Worm (Caenorhabditis elegans) whole organism, dauer: ENCODE results near the gene C36E6.8.

Experiments
- unc-62 ChIP-seq: sonication (generic microtip); optimal IDR thresholded peaks from 2 replicates; lab custom pipeline; 2017; ENCODE audit warnings: missing biosample characterization, missing genetic modification reagents, missing genetic modification characterization

C36E6.8 gene

ce11 chrX:17438386-17438785 is at the start of gene C36E6.8:
TSS of gene C36E6.8 (plus strand) at chrX:17438686.
- no peak for TF ChIP-seq unc-62

- no peak for TF ChIP-seq unc-62
These were observed 48.0 kb upstream of the C36E6.8 start for ce11 chrX:17390531-17390930.

ce11 chrX:17391515-17391914 is 47.0 kb upstream of the C36E6.8 start, which contains the start of gene F10D7.5:
TSS of gene F10D7.5 (minus strand) at chrX:17391615.
- TF ChIP-seq unc-62: no peak

- TF ChIP-seq unc-62: no peak
These were observed 46.3 kb upstream of the C36E6.8 start for ce11 chrX:17392182-17392581.

ce11 chrX:17396456-17396855 is 42.0 kb upstream of the C36E6.8 start, which contains the start of the genes vap-1 and F11C7.2:
TSS of gene vap-1 (minus strand) at chrX:17396556.
TSS of gene F11C7.2 (plus strand) at chrX:17396814.
- no peak for TF ChIP-seq unc-62

- TF ChIP-seq unc-62: no peak
These were observed 40.2 kb upstream of the C36E6.8 start, which contains the start of gene F11C7.7 for ce11 chrX:17398293-17398692. TSS of gene F11C7.7 (plus strand) at chrX:17398593.

- TF ChIP-seq unc-62: no peak
These were observed 38.1 kb upstream of the C36E6.8 start for ce11 chrX:17400425-17400824.

ce11 chrX:17401264-17401663 is 37.2 kb upstream of the C36E6.8 start, which contains the start of gene F11C7.6:
TSS of gene F11C7.6 (plus strand) at chrX:17401564.
- no peak for TF ChIP-seq unc-62

ce11 chrX:17403058-17403457 is 35.4 kb upstream of the C36E6.8 start:
- TF ChIP-seq unc-62: no peak

- no peak for TF ChIP-seq unc-62
These were observed 29.6 kb upstream of the C36E6.8 start for ce11 chrX:17408855-17409254.

- TF ChIP-seq unc-62: no peak
These were observed 25.8 kb upstream of the C36E6.8 start for ce11 chrX:17412642-17413041.

ce11 chrX:17413868-17414267 is 24.6 kb upstream of the C36E6.8 start, which contains the start of gene crb-1:
TSS of gene crb-1 (minus strand) at chrX:17414014.
- TF ChIP-seq unc-62: no peak

- no peak for TF ChIP-seq unc-62
These were observed 20.9 kb upstream of the C36E6.8 start for ce11 chrX:17417505-17418004.

- no peak for TF ChIP-seq unc-62
These were observed 18.5 kb upstream of the C36E6.8 start for ce11 chrX:17419813-17420584.

- TF ChIP-seq unc-62: no peak
These were observed 17.7 kb upstream of the C36E6.8 start for ce11 chrX:17420585-17421459.

- no peak for TF ChIP-seq unc-62
These were observed 16.9 kb upstream of the C36E6.8 start, which contains the start of gene osm-11 for ce11 chrX:17421532-17422078. TSS of gene osm-11 (minus strand) at chrX:17421582.

ce11 chrX:17422593-17422992 is 15.9 kb upstream of the C36E6.8 start:
- TF ChIP-seq unc-62: no peak
